Worm (Caenorhabditis elegans) whole organism, midembryonic: Measurements from ENCODE around the gene riok-3.

Experiments
- T22C8.4 ChIP-seq: fragments of 200-800 bp; sonication (Bioruptor generic); IDR thresholded peaks from 2 replicates; pipeline ENCODE4 v1.3.6; 2022; ENCODE audit warnings: missing genetic modification characterization, missing compliant biosample characterization
- cog-1 ChIP-seq: sonication (generic microtip); optimal IDR thresholded peaks from 2 replicates; lab custom pipeline; 2016; ENCODE audit warnings: missing genetic modification characterization, missing compliant biosample characterization
- flt-1 ChIP-seq: fragments of 200-800 bp; sonication (Bioruptor generic); IDR thresholded peaks from 2 replicates; pipeline ENCODE4 v1.3.6; 2022; ENCODE audit warnings: missing genetic modification characterization, missing compliant biosample characterization
- klf-2 ChIP-seq: fragments of 200-800 bp; sonication (Bioruptor generic); conservative IDR thresholded peaks from 2 replicates; pipeline ENCODE4 v1.3.6; 2022; ENCODE audit warnings: missing genetic modification reagents, missing genetic modification characterization, missing compliant biosample characterization
- med-1 ChIP-seq: sonication (generic microtip); optimal IDR thresholded peaks from 2 replicates; lab custom pipeline; 2017; ENCODE audit warnings: missing genetic modification characterization, mild to moderate bottlenecking, missing compliant biosample characterization, antibody characterized with exemption, missing genetic modification reagents; ENCODE audit not compliant: insufficient read depth
- ref-1 ChIP-seq: fragments of 200-800 bp; sonication (Bioruptor generic); conservative IDR thresholded peaks from 2 replicates; pipeline ENCODE4 v1.3.6; 2022; ENCODE audit warnings: missing genetic modification reagents, missing genetic modification characterization, missing compliant biosample characterization
- tab-1 ChIP-seq: fragments of 200-800 bp; sonication (Bioruptor generic); IDR thresholded peaks from 2 replicates; pipeline ENCODE4 v1.3.6; 2022; ENCODE audit warnings: missing genetic modification characterization, missing compliant biosample characterization
- ztf-23 ChIP-seq: fragments of 200-800 bp; sonication (Bioruptor generic); IDR thresholded peaks from 2 replicates; pipeline ENCODE4 v1.3.6; 2022; ENCODE audit warnings: missing genetic modification reagents, missing genetic modification characterization, missing compliant biosample characterization
- ztf-29 ChIP-seq: fragments of 200-800 bp; sonication (Bioruptor generic); IDR thresholded peaks from 2 replicates; pipeline ENCODE4 v1.3.6; 2022; ENCODE audit warnings: missing genetic modification reagents, missing genetic modification characterization, missing compliant biosample characterization

The riok-3 gene

ce11 chrIII:9765465-9765900 lies 39.3 kb downstream of the riok-3 start:
- TF ChIP-seq ref-1 (GFP tag; lab: Robert Waterston, UW) (peak; percentile 60; the same call in 1 of the 2 replicates), med-1 (no peak), ztf-29 (GFP tag; lab: Robert Waterston, UW) (peak; percentile 64), T22C8.4 (peak; percentile 28), ztf-23 (peak; percentile 83), cog-1 (tag; lab: Kevin White, UChicago) (peak; percentile 97), flt-1 (GFP tag; lab: Robert Waterston, UW) (peak; percentile 96), tab-1 (peak; percentile 77), klf-2 (GFP tag; lab: Robert Waterston, UW) (peak; percentile 56; the same call in 1 of the 2 replicates)

DNA sequence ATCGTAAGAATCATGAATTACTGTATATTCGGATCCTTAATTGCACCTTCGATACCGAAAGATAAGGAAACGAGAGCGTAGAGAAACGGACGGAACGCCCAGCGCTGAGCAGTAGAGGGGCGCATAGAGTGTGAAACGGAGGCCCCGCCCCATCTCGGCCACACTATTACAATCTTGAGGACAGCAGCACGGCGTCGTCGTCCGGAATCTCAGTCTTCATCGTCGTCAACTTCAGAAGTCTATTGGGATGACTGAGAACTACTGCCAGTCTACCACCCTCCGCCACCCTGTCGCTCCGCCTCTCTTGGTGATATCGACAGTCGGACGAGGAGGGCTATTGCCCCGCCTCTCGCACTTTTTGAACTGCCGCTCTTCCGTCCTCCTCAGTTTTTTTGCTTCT lies 40.1 kb downstream of the riok-3 start:
- 0 out of 2 replicates have a peak, but pooled peaks have one; percentile 59 for TF ChIP-seq tab-1
- no peak for TF ChIP-seq ztf-29 (GFP tag; lab: Robert Waterston, UW)

DNA sequence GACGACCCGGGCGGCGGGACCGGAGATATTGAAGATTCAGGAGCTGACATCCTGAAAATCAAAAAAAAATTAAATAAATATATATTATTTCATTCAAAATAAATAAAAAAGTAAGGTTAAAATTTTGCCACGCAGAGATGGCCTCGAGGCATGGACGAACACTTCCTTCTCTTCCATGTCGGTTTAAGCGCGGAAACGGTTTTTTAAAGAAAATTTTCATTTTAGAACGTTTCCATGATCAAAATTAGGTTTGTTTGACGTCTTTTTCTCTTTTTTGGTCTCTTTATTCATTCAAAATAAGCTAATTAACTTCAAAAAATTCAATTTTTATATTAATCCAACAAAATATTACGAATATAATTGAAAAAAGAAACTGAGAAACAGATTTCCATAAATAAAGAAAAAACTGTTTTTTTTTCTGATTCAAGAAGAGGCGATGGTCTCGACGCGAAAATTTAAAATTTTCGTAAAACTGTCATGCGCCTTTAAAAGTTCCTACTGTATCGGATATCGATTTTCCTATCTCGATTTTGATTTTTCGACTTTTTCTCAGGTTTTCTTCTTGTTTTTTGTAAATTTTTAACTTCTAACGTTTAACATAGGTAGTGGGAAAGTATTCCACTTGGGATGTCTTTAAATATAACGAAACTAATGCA lies 42.6 kb downstream of the riok-3 start, which contains the start of gene gcc-2:
Gene gcc-2 (minus strand): TSS at position 51 of the 656 bp plus-strand sequence.
- no peak for TF ChIP-seq tab-1
- TF ChIP-seq ref-1 (GFP tag; lab: Robert Waterston, UW): no peak
- no peak for TF ChIP-seq cog-1 (tag; lab: Kevin White, UChicago)
- no peak for TF ChIP-seq T22C8.4
- no peak for TF ChIP-seq ztf-23

- TF ChIP-seq T22C8.4 (no peak), tab-1 (no peak), cog-1 (tag; lab: Kevin White, UChicago) (no peak), klf-2 (GFP tag; lab: Robert Waterston, UW) (no peak), ztf-23 (no peak), ztf-29 (GFP tag; lab: Robert Waterston, UW) (no peak), med-1 (no peak), ref-1 (GFP tag; lab: Robert Waterston, UW) (no peak), flt-1 (GFP tag; lab: Robert Waterston, UW) (no peak)
Observed at ce11 chrIII:9760184-9760583, 44.6 kb downstream of the riok-3 start.

- no peak for TF ChIP-seq ztf-23
- TF ChIP-seq ztf-29 (GFP tag; lab: Robert Waterston, UW): no peak
- no peak for TF ChIP-seq klf-2 (GFP tag; lab: Robert Waterston, UW)
- no peak for TF ChIP-seq cog-1 (tag; lab: Kevin White, UChicago)
- TF ChIP-seq tab-1: no peak
- TF ChIP-seq flt-1 (GFP tag; lab: Robert Waterston, UW): no peak
Observed at ce11 chrIII:9758848-9759247, 46.0 kb downstream of the riok-3 start, which contains the start of gene rmd-1. Gene rmd-1, plus strand, starts transcription at chrIII:9759094.

ce11 chrIII:9757414-9757813 lies 47.4 kb downstream of the riok-3 start, which contains the start of gene vps-53:
Gene vps-53, minus strand, starts transcription at chrIII:9757514.
- TF ChIP-seq klf-2 (GFP tag; lab: Robert Waterston, UW) (no peak), ztf-23 (no peak), cog-1 (tag; lab: Kevin White, UChicago) (no peak), ref-1 (GFP tag; lab: Robert Waterston, UW) (no peak), tab-1 (no peak), flt-1 (GFP tag; lab: Robert Waterston, UW) (no peak), T22C8.4 (no peak), med-1 (no peak), ztf-29 (GFP tag; lab: Robert Waterston, UW) (no peak)

DNA sequence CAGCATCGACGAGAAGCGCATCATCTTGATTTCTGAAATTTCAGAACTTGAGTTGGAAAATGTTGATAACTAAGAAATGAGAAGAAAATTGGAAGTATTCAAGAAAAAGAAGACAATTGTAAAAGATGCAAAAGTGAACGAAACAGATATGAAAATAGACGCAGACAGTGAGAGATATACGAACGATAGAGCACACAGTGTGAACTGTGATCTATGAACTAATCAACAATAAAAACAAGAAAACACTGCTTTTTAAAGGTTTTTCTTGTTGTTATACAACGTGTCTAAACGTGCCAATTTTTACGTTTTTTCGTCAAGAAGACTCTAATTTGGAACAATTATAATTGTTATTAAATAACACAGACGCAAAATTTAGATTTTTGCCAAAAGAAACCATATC lies 52.0 kb downstream of the riok-3 start, which contains the start of gene ech-6:
Gene ech-6 (minus strand): TSS at position 32 of the 400 bp plus-strand sequence.
- no peak for TF ChIP-seq tab-1
- no peak for TF ChIP-seq med-1
- TF ChIP-seq ztf-29 (GFP tag; lab: Robert Waterston, UW): no peak
- TF ChIP-seq klf-2 (GFP tag; lab: Robert Waterston, UW): no peak
- TF ChIP-seq T22C8.4: no peak
- no peak for TF ChIP-seq ref-1 (GFP tag; lab: Robert Waterston, UW)
- no peak for TF ChIP-seq cog-1 (tag; lab: Kevin White, UChicago)
- no peak for TF ChIP-seq ztf-23
- TF ChIP-seq flt-1 (GFP tag; lab: Robert Waterston, UW): no peak
